Fruit fly (Drosophila melanogaster) whole organism, wandering third instar larva: ENCODE results near the gene pelo.

Experiments used
- CG9705 ChIP-seq: fragments of 200-800 bp; sonication (Bioruptor generic); optimal IDR thresholded peaks from 2 replicates; lab custom pipeline; 2018; ENCODE audit warnings: missing biosample characterization, mild to moderate bottlenecking, missing genetic modification characterization
- Hr78 ChIP-seq: fragments of >200 bp; optimal IDR thresholded peaks from 2 replicates; lab custom pipeline; 2017; ENCODE audit warnings: missing biosample characterization, missing genetic modification characterization
- OdsH ChIP-seq: fragments of 200-800 bp; sonication (Bioruptor generic); optimal IDR thresholded peaks from 2 replicates; lab custom pipeline; 2016; ENCODE audit warnings: missing biosample characterization, mild to moderate bottlenecking, missing genetic modification characterization
- Vsx2 ChIP-seq: fragments of 200-300, 225-300 bp; sonication (Bioruptor generic); optimal IDR thresholded peaks from 2 replicates; lab custom pipeline; 2018; ENCODE audit warnings: missing biosample characterization, missing genetic modification characterization; ENCODE audit not compliant: partially characterized antibody
- ey ChIP-seq: fragments of 200-800 bp; sonication (Bioruptor generic); optimal IDR thresholded peaks from 2 replicates; lab custom pipeline; 2016; ENCODE audit warnings: missing biosample characterization, missing genetic modification characterization
- foxo ChIP-seq, 2 experiments: fragments of 200-800 bp; sonication (Bioruptor generic); optimal IDR thresholded peaks; 2 replicates in 1 of 2; 3 replicates in 1 of 2; lab custom pipeline; 2016 to 2017; ENCODE audit warnings: missing biosample characterization in 2 of 2, missing genetic modification characterization in 2 of 2
- h ChIP-seq: fragments of 200-800 bp; sonication (Bioruptor generic); optimal IDR thresholded peaks from 3 replicates; lab custom pipeline; 2016; ENCODE audit warnings: missing biosample characterization, mild to moderate bottlenecking, missing genetic modification characterization
- usp ChIP-seq: fragments of >200 bp; optimal IDR thresholded peaks from 2 replicates; lab custom pipeline; 2017; ENCODE audit warnings: missing biosample characterization, missing genetic modification characterization

DNA sequence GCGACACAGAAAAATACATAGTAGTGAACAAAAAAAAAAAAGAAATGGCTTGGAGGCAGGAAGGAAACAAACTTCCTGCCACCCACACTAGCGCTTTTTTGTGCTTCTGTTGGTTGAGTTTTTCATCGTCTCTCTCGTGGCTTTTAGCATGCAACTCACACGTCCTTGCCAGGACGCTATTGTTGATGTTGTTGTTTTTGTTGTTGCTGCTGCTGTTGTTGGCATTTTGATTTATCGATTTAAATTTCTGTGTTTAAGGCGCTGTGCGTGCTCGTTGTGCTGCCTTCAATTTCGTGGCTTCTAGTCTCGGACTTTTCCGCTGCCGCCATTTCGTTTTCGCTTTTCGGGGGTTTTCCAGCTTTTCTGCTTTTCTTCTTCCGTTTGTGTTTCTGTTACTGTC lies 39.1 kb downstream of the pelo start:
- TF ChIP-seq CG9705 (no peak), foxo (GFP tag; optimal IDR thresholded peaks at IDR 0.05; lab: Kevin White, UChicago) (no peak), Hr78 (GFP tag; lab: Kevin White, UChicago) (no peak), Vsx2 (GFP tag; lab: Kevin White, UChicago) (no peak), ey (no peak), usp (GFP tag; lab: Kevin White, UChicago) (no peak), OdsH (GFP tag; lab: Kevin White, UChicago) (no peak), h (GFP tag; lab: Kevin White, UChicago) (no peak)
